Worm (Caenorhabditis elegans): ENCODE data around the gene EEED8.3.
A peak's percentile ranks its signal among the peaks of the same experiment; 100 is the strongest.

Gene EEED8.3

DNA sequence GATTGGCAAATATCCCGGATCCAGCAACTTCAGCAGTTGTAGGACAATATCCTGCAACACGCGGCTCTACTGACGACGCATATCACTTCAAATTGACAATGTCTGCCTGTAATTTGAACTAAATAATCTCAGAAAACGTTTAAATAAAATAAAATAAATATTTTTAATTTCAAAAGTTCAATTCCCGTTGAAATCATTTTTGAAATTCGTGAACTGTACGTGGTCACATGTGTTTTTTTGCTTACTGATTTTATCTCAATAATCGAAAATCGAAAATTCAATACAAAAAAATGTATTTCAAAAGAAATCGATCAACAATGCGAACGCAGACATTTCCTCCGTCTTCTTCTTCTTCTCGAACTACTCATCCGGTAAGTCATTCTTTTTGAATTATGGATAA, 23.5 kb downstream of the EEED8.3 start, which contains the start of gene F07F6.1:
TSS of gene F07F6.1 (plus strand) at position 301 of the 400 bp plus-strand sequence.
- TF ChIP-seq ceh-88 (GFP tag; IDR thresholded peaks at IDR 0.05) (no peak), sox-4 (tag; optimal IDR thresholded peaks at IDR 0.05) (no peak), zag-1 (tag; optimal IDR thresholded peaks at IDR 0.05) (no peak), nhr-20 (tag; optimal IDR thresholded peaks at IDR 0.05) (no peak)

DNA sequence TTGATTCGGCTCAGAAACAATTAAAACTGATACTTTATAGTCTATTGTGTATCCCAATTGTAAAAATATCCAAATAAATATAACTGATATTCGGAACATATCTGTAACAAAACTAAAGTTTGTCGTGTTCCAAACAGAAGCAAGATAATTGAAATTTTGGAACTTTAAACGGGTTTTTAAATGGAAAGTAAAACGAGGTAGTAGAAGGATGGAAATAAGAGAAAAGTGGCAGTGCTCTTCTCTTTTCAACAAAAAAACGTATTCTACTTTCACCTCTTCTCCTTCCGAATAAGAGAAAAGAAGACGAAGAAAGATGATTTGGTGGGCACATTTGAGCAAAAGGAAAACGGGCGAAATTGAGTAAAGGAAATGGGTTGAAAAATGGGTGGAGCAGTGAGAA, 32.4 kb downstream of the EEED8.3 start, which contains the start of gene nmr-1:
TSS of gene nmr-1 (minus strand) at position 101 of the 400 bp plus-strand sequence.
- TF ChIP-seq efl-3 (GFP tag; optimal IDR thresholded peaks at IDR 0.05) = no peak
- TF ChIP-seq F16B12.6 (tag; optimal IDR thresholded peaks at IDR 0.05) = no peak
- no peak for TF ChIP-seq snu-23 (GFP tag; optimal IDR thresholded peaks at IDR 0.05)
- TF ChIP-seq tlp-1 (tag; optimal IDR thresholded peaks at IDR 0.05) = no peak
- no peak for TF ChIP-seq nhr-76 (tag; optimal IDR thresholded peaks at IDR 0.05)
- TF ChIP-seq xbp-1 (tag; optimal IDR thresholded peaks at IDR 0.05) = no peak
- no peak for TF ChIP-seq lin-39 (tag; optimal IDR thresholded peaks at IDR 0.05)
- no peak for TF ChIP-seq dpl-1 (GFP tag; optimal IDR thresholded peaks at IDR 0.05)
- TF ChIP-seq aly-2 (tag; optimal IDR thresholded peaks at IDR 0.05) = no peak
- TF ChIP-seq elt-2 (tag; optimal IDR thresholded peaks at IDR 0.05) = no peak
- TF ChIP-seq fkh-8 (tag; optimal IDR thresholded peaks at IDR 0.05) = no peak
- TF ChIP-seq unc-62 (GFP tag; optimal IDR thresholded peaks at IDR 0.05) = no peak
- no peak for TF ChIP-seq pag-3 (tag; optimal IDR thresholded peaks at IDR 0.05; ENCODE audit: borderline replicate concordance, insufficient read depth)
- no peak for TF ChIP-seq nhr-20 (tag; optimal IDR thresholded peaks at IDR 0.05)
- no peak for TF ChIP-seq ets-5 (GFP tag; IDR thresholded peaks at IDR 0.05)
- TF ChIP-seq ces-1 (GFP tag; optimal IDR thresholded peaks at IDR 0.05) = no peak
- no peak for TF ChIP-seq ceh-90 (tag; optimal IDR thresholded peaks at IDR 0.05)
- no peak for TF ChIP-seq pqm-1 (tag; optimal IDR thresholded peaks at IDR 0.05)

DNA sequence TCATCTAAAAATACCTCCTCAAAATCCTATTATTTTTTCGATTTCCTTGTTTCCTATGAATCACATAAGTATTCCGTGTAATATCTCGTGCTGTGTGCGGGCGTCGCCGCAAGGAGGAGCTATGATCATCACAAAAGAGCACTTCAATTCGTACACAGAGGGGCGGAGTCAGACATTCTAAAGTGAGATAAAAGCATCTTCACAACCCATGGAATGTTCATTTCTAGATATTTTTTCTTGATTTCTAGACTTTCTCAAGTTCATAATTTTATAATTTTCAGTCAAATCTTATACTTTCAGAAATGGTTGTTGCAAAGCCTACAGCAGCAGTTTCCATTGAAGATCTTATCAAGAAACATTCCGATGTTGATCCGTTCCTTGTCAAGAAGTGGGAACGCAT, 33.3 kb downstream of the EEED8.3 start, which contains the start of gene cex-1:
TSS of gene cex-1 (plus strand) at position 301 of the 400 bp plus-strand sequence.
- TF ChIP-seq vab-15 (tag; optimal IDR thresholded peaks at IDR 0.05) (no peak), mep-1 (tag; optimal IDR thresholded peaks at IDR 0.05) (no peak), tlp-1 (tag; optimal IDR thresholded peaks at IDR 0.05) (no peak), fkh-4 (tag; optimal IDR thresholded peaks at IDR 0.05; ENCODE audit: borderline replicate concordance) (no peak), unc-130 (tag; optimal IDR thresholded peaks at IDR 0.05) (no peak), lir-3 (tag; optimal IDR thresholded peaks at IDR 0.05; ENCODE audit: poor library complexity) (no peak), lsy-2 (tag; optimal IDR thresholded peaks at IDR 0.05) (no peak), nhr-90 (tag; optimal IDR thresholded peaks at IDR 0.05; ENCODE audit: poor library complexity) (no peak), nhr-12 (tag; optimal IDR thresholded peaks at IDR 0.05) (no peak), skn-1 (tag; optimal IDR thresholded peaks at IDR 0.05) (no peak), ama-1 (optimal IDR thresholded peaks at IDR 0.05) (no peak), unc-86 (tag; optimal IDR thresholded peaks at IDR 0.05) (no peak), mef-2 (tag; optimal IDR thresholded peaks at IDR 0.05) (no peak)

DNA sequence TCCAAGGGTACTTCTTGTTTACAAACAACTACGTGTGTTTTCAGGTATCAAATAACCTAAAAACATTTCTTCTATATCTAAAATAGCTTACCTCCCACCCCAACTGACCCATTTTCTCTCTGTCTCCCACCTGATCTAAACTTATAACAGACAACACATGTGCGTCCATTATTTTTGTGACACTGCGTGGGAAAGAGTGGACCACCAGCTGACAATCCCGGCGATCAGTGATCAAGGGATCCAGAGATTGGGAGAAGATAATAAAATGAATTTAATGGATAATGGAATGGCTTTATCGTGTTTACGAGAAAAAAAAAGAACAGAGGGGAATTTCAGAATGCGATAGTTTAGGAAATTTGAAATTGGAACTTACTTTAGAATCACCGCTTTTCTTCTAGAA, 35.1 kb downstream of the EEED8.3 start:
- no peak for TF ChIP-seq snpc-4 (tag; optimal IDR thresholded peaks at IDR 0.05)
- peak; percentile 41 for TF ChIP-seq nhr-19 (GFP tag; conservative IDR thresholded peaks at IDR 0.05)
- no peak for TF ChIP-seq hlh-4 (tag; optimal IDR thresholded peaks at IDR 0.05)
- TF ChIP-seq C04F5.9 (tag; optimal IDR thresholded peaks at IDR 0.05) = no peak
- TF ChIP-seq dsc-1 (tag; optimal IDR thresholded peaks at IDR 0.05) = peak; percentile 32
- no peak for TF ChIP-seq ces-1 (GFP tag; optimal IDR thresholded peaks at IDR 0.05)
- peak; percentile 72 for TF ChIP-seq rnt-1 (tag; optimal IDR thresholded peaks at IDR 0.05)
- TF ChIP-seq lin-14 (GFP tag; optimal IDR thresholded peaks at IDR 0.05) = peak; percentile 59
- peak in 1 of 2 experiments; percentile 6 for TF ChIP-seq efl-1 (optimal IDR thresholded peaks at IDR 0.05)
- no peak for TF ChIP-seq efl-1 (GFP tag; optimal IDR thresholded peaks at IDR 0.05 in 1 of 2)
- TF ChIP-seq ama-1 (optimal IDR thresholded peaks at IDR 0.05) = no peak
- TF ChIP-seq unc-130 (tag; optimal IDR thresholded peaks at IDR 0.05) = no peak
- no peak for TF ChIP-seq grh-1 (GFP tag; IDR thresholded peaks at IDR 0.05)
- TF ChIP-seq fkh-10 (GFP tag; optimal IDR thresholded peaks at IDR 0.05) = no peak
- TF ChIP-seq zag-1 (tag; optimal IDR thresholded peaks at IDR 0.05) = no peak

Data from whole organism, L1 larva.